Fruit fly (Drosophila melanogaster) whole organism, prepupa: ENCODE measurements around the gene CG13458.

ENCODE experiments used
- CG16779 ChIP-seq: fragments of 200-800 bp; sonication (Bioruptor generic); optimal IDR thresholded peaks from 3 replicates; lab custom pipeline; 2017; ENCODE audit warnings: missing biosample characterization, mild to moderate bottlenecking, missing genetic modification characterization
- CG4318 ChIP-seq: fragments of 200-800 bp; sonication (Bioruptor generic); optimal IDR thresholded peaks from 3 replicates; lab custom pipeline; 2017; ENCODE audit warnings: missing biosample characterization, mild to moderate bottlenecking, missing genetic modification characterization
- CG6276 ChIP-seq: fragments of 200-800 bp; sonication (Bioruptor generic); optimal IDR thresholded peaks from 2 replicates; lab custom pipeline; 2017; ENCODE audit warnings: missing biosample characterization, mild to moderate bottlenecking, missing genetic modification characterization
- Hr39 ChIP-seq: fragments of 200-800 bp; sonication (Bioruptor generic); optimal IDR thresholded peaks from 2 replicates; lab custom pipeline; 2016; ENCODE audit warnings: missing biosample characterization, missing genetic modification characterization
- Lpt ChIP-seq: fragments of 200-800 bp; sonication (Bioruptor generic); optimal IDR thresholded peaks from 3 replicates; lab custom pipeline; 2016; ENCODE audit warnings: missing biosample characterization, missing genetic modification characterization
- OdsH ChIP-seq: fragments of 200-800 bp; sonication (Bioruptor generic); optimal IDR thresholded peaks from 3 replicates; lab custom pipeline; 2016; ENCODE audit warnings: missing biosample characterization, missing genetic modification characterization
- Smox ChIP-seq: fragments of 200-800 bp; sonication (Bioruptor generic); optimal IDR thresholded peaks from 3 replicates; lab custom pipeline; 2016; ENCODE audit warnings: missing biosample characterization, missing genetic modification characterization
- topi ChIP-seq: fragments of 200-800 bp; sonication (Bioruptor generic); optimal IDR thresholded peaks from 3 replicates; lab custom pipeline; 2016; ENCODE audit warnings: missing biosample characterization, missing genetic modification characterization

- TF ChIP-seq Hr39 (no peak), CG16779 (tag; lab: Kevin White, UChicago) (no peak), Lpt (GFP tag; lab: Kevin White, UChicago) (no peak), OdsH (GFP tag; lab: Kevin White, UChicago) (no peak), Smox (no peak), CG4318 (GFP tag; lab: Kevin White, UChicago) (no peak), topi (GFP tag; lab: Kevin White, UChicago) (no peak), CG6276 (GFP tag; lab: Kevin White, UChicago) (no peak)
Measured at dm6 chr3L:15140268-15140957, 27.1 kb downstream of the CG13458 start.
